Fruit fly (Drosophila melanogaster) whole organism, prepupa: Measurements from ENCODE around the gene bard.

Source experiments
- Hr39 ChIP-seq: fragments of 200-800 bp; sonication (Bioruptor generic); optimal IDR thresholded peaks from 2 replicates; lab custom pipeline; 2016; ENCODE audit warnings: missing biosample characterization, missing genetic modification characterization
- Met ChIP-seq: fragments of 200-800 bp; sonication (Bioruptor generic); optimal IDR thresholded peaks from 3 replicates; lab custom pipeline; 2016; ENCODE audit warnings: missing biosample characterization, missing genetic modification characterization
- Smox ChIP-seq: fragments of 200-800 bp; sonication (Bioruptor generic); optimal IDR thresholded peaks from 3 replicates; lab custom pipeline; 2016; ENCODE audit warnings: missing biosample characterization, missing genetic modification characterization
- fkh ChIP-seq: fragments of 200-800 bp; sonication (Bioruptor generic); optimal IDR thresholded peaks from 3 replicates; lab custom pipeline; 2017; ENCODE audit warnings: missing biosample characterization, mild to moderate bottlenecking, missing genetic modification characterization, moderate library complexity

- TF ChIP-seq Hr39 = no peak
- no peak for TF ChIP-seq fkh (GFP tag; lab: Kevin White, UChicago)
- no peak for TF ChIP-seq Met
- TF ChIP-seq Smox (GFP tag; lab: Kevin White, UChicago) = no peak
Observed at dm6 chr3R:18050585-18050984, 30.3 kb upstream of the bard start.
